Worm (Caenorhabditis elegans) whole organism, midembryonic: ENCODE data around the gene ZK1240.2.

Source experiments
- T22C8.4 ChIP-seq: fragments of 200-800 bp; sonication (Bioruptor generic); IDR thresholded peaks from 2 replicates; pipeline ENCODE4 v1.3.6; 2022; ENCODE audit warnings: missing genetic modification characterization, missing compliant biosample characterization
- cog-1 ChIP-seq: sonication (generic microtip); optimal IDR thresholded peaks from 2 replicates; lab custom pipeline; 2016; ENCODE audit warnings: missing genetic modification characterization, missing compliant biosample characterization
- flt-1 ChIP-seq: fragments of 200-800 bp; sonication (Bioruptor generic); IDR thresholded peaks from 2 replicates; pipeline ENCODE4 v1.3.6; 2022; ENCODE audit warnings: missing genetic modification characterization, missing compliant biosample characterization
- klf-2 ChIP-seq: fragments of 200-800 bp; sonication (Bioruptor generic); conservative IDR thresholded peaks from 2 replicates; pipeline ENCODE4 v1.3.6; 2022; ENCODE audit warnings: missing genetic modification reagents, missing genetic modification characterization, missing compliant biosample characterization
- med-1 ChIP-seq: sonication (generic microtip); optimal IDR thresholded peaks from 2 replicates; lab custom pipeline; 2017; ENCODE audit warnings: missing genetic modification characterization, mild to moderate bottlenecking, missing compliant biosample characterization, antibody characterized with exemption, missing genetic modification reagents; ENCODE audit not compliant: insufficient read depth
- ref-1 ChIP-seq: fragments of 200-800 bp; sonication (Bioruptor generic); conservative IDR thresholded peaks from 2 replicates; pipeline ENCODE4 v1.3.6; 2022; ENCODE audit warnings: missing genetic modification reagents, missing genetic modification characterization, missing compliant biosample characterization
- tab-1 ChIP-seq: fragments of 200-800 bp; sonication (Bioruptor generic); IDR thresholded peaks from 2 replicates; pipeline ENCODE4 v1.3.6; 2022; ENCODE audit warnings: missing genetic modification characterization, missing compliant biosample characterization
- ztf-23 ChIP-seq: fragments of 200-800 bp; sonication (Bioruptor generic); IDR thresholded peaks from 2 replicates; pipeline ENCODE4 v1.3.6; 2022; ENCODE audit warnings: missing genetic modification reagents, missing genetic modification characterization, missing compliant biosample characterization
- ztf-29 ChIP-seq: fragments of 200-800 bp; sonication (Bioruptor generic); IDR thresholded peaks from 2 replicates; pipeline ENCODE4 v1.3.6; 2022; ENCODE audit warnings: missing genetic modification reagents, missing genetic modification characterization, missing compliant biosample characterization

The ZK1240.2 gene

DNA sequence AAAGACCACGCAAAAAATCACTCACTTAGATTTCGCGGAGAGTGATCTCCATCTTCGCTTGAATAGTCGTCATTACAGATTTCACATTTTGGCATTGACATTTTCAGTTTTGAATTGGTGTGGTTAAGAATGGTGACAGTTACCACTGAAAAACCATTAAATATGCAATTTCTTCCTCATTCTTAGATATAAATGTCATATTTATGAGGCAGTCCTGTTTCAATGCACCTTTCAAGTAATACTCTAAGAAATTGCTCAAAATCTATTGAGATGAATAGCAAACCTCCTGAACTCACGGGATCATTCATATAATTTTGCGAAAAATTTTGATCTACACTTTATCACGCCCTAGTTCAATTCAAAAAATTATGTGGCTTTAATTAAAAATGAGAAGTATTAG lies 31.1 kb upstream of the ZK1240.2 start, which contains the start of gene K09F6.7:
K09F6.7 (minus strand) TSS at position 101 of the 400 bp plus-strand sequence.
- TF ChIP-seq ztf-23 (GFP tag; lab: Robert Waterston, UW) = no peak
- TF ChIP-seq flt-1 (GFP tag; lab: Robert Waterston, UW) = no peak
- TF ChIP-seq klf-2 (GFP tag; lab: Robert Waterston, UW) = no peak
- TF ChIP-seq ztf-29 (GFP tag; lab: Robert Waterston, UW) = no peak
- TF ChIP-seq med-1 (GFP tag; lab: Kevin White, UChicago) = no peak
- no peak for TF ChIP-seq cog-1 (tag; lab: Kevin White, UChicago)
- TF ChIP-seq tab-1 (GFP tag; lab: Robert Waterston, UW) = no peak
- TF ChIP-seq T22C8.4 = no peak
- TF ChIP-seq ref-1 (GFP tag; lab: Robert Waterston, UW) = no peak

- TF ChIP-seq T22C8.4 = no peak
Observed at ce11 chrII:2292549-2292948, 30.6 kb upstream of the ZK1240.2 start.

ce11 chrII:2295817-2296315 lies 27.3 kb upstream of the ZK1240.2 start, which contains the start of gene fbxc-25:
fbxc-25 (minus strand) TSS chrII:2296265.
- no peak for TF ChIP-seq med-1 (GFP tag; lab: Kevin White, UChicago)
- TF ChIP-seq cog-1 (tag; lab: Kevin White, UChicago) = no peak
- no peak for TF ChIP-seq T22C8.4
- no peak for TF ChIP-seq tab-1 (GFP tag; lab: Robert Waterston, UW)
- no peak for TF ChIP-seq flt-1 (GFP tag; lab: Robert Waterston, UW)
- TF ChIP-seq ztf-23 (GFP tag; lab: Robert Waterston, UW) = no peak
- no peak for TF ChIP-seq ztf-29 (GFP tag; lab: Robert Waterston, UW)
- TF ChIP-seq ref-1 (GFP tag; lab: Robert Waterston, UW) = no peak

ce11 chrII:2298742-2299141 lies 24.4 kb upstream of the ZK1240.2 start, which contains the start of gene B0281.4:
B0281.4 (minus strand) TSS chrII:2298842.
- TF ChIP-seq T22C8.4 (no peak), tab-1 (GFP tag; lab: Robert Waterston, UW) (no peak), ref-1 (GFP tag; lab: Robert Waterston, UW) (no peak), ztf-29 (GFP tag; lab: Robert Waterston, UW) (no peak), flt-1 (GFP tag; lab: Robert Waterston, UW) (no peak), ztf-23 (GFP tag; lab: Robert Waterston, UW) (no peak), cog-1 (tag; lab: Kevin White, UChicago) (no peak), klf-2 (GFP tag; lab: Robert Waterston, UW) (no peak), med-1 (GFP tag; lab: Kevin White, UChicago) (no peak)

ce11 chrII:2300861-2301260 lies 22.3 kb upstream of the ZK1240.2 start, which contains the start of gene B0281.5:
B0281.5 (minus strand) TSS chrII:2300961.
- no peak for TF ChIP-seq cog-1 (tag; lab: Kevin White, UChicago)
- no peak for TF ChIP-seq ref-1 (GFP tag; lab: Robert Waterston, UW)
- no peak for TF ChIP-seq ztf-23 (GFP tag; lab: Robert Waterston, UW)
- TF ChIP-seq klf-2 (GFP tag; lab: Robert Waterston, UW) = no peak
- no peak for TF ChIP-seq flt-1 (GFP tag; lab: Robert Waterston, UW)
- no peak for TF ChIP-seq T22C8.4
- no peak for TF ChIP-seq med-1 (GFP tag; lab: Kevin White, UChicago)
- no peak for TF ChIP-seq ztf-29 (GFP tag; lab: Robert Waterston, UW)
- no peak for TF ChIP-seq tab-1 (GFP tag; lab: Robert Waterston, UW)

- TF ChIP-seq T22C8.4 = no peak
- no peak for TF ChIP-seq flt-1 (GFP tag; lab: Robert Waterston, UW)
- TF ChIP-seq cog-1 (tag; lab: Kevin White, UChicago) = no peak
- TF ChIP-seq ztf-23 (GFP tag; lab: Robert Waterston, UW) = no peak
- TF ChIP-seq klf-2 (GFP tag; lab: Robert Waterston, UW) = no peak
- TF ChIP-seq med-1 (GFP tag; lab: Kevin White, UChicago) = no peak
- TF ChIP-seq ztf-29 (GFP tag; lab: Robert Waterston, UW) = no peak
- TF ChIP-seq ref-1 (GFP tag; lab: Robert Waterston, UW) = no peak
- TF ChIP-seq tab-1 (GFP tag; lab: Robert Waterston, UW) = no peak
Observed at ce11 chrII:2302330-2302729, 20.8 kb upstream of the ZK1240.2 start, which contains the start of gene B0281.6. B0281.6 (minus strand) TSS chrII:2302430.

- TF ChIP-seq ztf-29 (GFP tag; lab: Robert Waterston, UW) = no peak
- no peak for TF ChIP-seq cog-1 (tag; lab: Kevin White, UChicago)
- no peak for TF ChIP-seq T22C8.4
- TF ChIP-seq tab-1 (GFP tag; lab: Robert Waterston, UW) = no peak
- TF ChIP-seq med-1 (GFP tag; lab: Kevin White, UChicago) = no peak
- no peak for TF ChIP-seq ref-1 (GFP tag; lab: Robert Waterston, UW)
- TF ChIP-seq klf-2 (GFP tag; lab: Robert Waterston, UW) = no peak
- no peak for TF ChIP-seq flt-1 (GFP tag; lab: Robert Waterston, UW)
- no peak for TF ChIP-seq ztf-23 (GFP tag; lab: Robert Waterston, UW)
Observed at ce11 chrII:2304575-2304974, 18.6 kb upstream of the ZK1240.2 start.

DNA sequence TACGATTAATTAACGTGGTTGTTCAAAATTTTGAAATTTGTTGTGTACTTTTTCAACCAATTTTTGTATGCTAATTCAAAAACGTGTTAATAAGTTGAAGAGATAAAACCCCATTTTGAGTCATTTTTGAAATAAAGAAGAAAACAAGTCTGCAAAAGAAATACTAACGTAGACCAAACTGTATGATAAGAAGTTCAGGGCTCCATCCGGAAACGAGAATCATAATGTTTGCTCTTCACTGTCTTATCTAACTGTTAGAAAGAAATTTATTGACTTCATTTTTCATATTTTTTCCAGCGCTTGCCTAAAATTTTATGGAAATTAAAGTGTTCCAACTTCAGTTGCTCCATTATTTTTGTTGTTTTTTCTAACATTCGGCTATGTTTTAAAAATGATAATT lies 17.7 kb upstream of the ZK1240.2 start:
- no peak for TF ChIP-seq ztf-23 (GFP tag; lab: Robert Waterston, UW)
- TF ChIP-seq klf-2 (GFP tag; lab: Robert Waterston, UW) = no peak
- no peak for TF ChIP-seq cog-1 (tag; lab: Kevin White, UChicago)
- TF ChIP-seq flt-1 (GFP tag; lab: Robert Waterston, UW) = no peak
- no peak for TF ChIP-seq ztf-29 (GFP tag; lab: Robert Waterston, UW)
- TF ChIP-seq med-1 (GFP tag; lab: Kevin White, UChicago) = no peak
- no peak for TF ChIP-seq ref-1 (GFP tag; lab: Robert Waterston, UW)
- no peak for TF ChIP-seq T22C8.4
- TF ChIP-seq tab-1 (GFP tag; lab: Robert Waterston, UW) = no peak

DNA sequence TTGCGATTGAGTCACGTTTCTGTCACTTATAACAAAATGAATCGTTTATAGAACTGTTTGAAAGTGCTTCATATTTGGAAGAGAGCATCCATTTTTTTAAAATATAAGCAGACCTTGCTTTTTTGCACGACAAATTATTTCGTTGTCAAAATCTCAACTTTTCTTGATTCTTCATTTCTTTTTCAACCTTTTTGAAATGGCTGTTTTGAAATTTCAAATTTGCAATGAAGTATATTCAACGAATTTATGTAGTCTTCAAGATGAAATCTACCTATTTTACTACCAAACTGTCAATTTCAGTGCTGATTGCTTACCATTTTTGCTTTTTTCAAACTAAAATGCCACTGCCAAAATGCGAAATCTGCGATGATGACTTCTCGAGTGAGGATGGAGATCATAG lies 16.4 kb upstream of the ZK1240.2 start, which contains the start of gene B0281.3:
B0281.3 (plus strand) TSS at position 301 of the 400 bp plus-strand sequence.
- no peak for TF ChIP-seq T22C8.4
- no peak for TF ChIP-seq ztf-29 (GFP tag; lab: Robert Waterston, UW)
- no peak for TF ChIP-seq ref-1 (GFP tag; lab: Robert Waterston, UW)
- TF ChIP-seq klf-2 (GFP tag; lab: Robert Waterston, UW) = no peak
- TF ChIP-seq ztf-23 (GFP tag; lab: Robert Waterston, UW) = no peak
- TF ChIP-seq med-1 (GFP tag; lab: Kevin White, UChicago) = no peak
- no peak for TF ChIP-seq flt-1 (GFP tag; lab: Robert Waterston, UW)
- no peak for TF ChIP-seq tab-1 (GFP tag; lab: Robert Waterston, UW)
- no peak for TF ChIP-seq cog-1 (tag; lab: Kevin White, UChicago)
